Fruit fly (Drosophila melanogaster): Measurements from ENCODE around the gene CG32104.

The CG32104 gene

dm6 chr3L:12406999-12407632, 8.0 kb upstream of the CG32104 start (continued):
- TF ChIP-seq CG8944 (GFP tag; optimal IDR thresholded peaks at IDR 0.05): peak; percentile 89
- TF ChIP-seq bigmax (GFP tag; optimal IDR thresholded peaks at IDR 0.05): peak; percentile 72
- peak; percentile 73 for TF ChIP-seq CG8290 (GFP tag; optimal IDR thresholded peaks at IDR 0.05)
- peak; percentile 61 to 98 for TF ChIP-seq CG8290 (tag; optimal IDR thresholded peaks at IDR 0.05)
- TF ChIP-seq Hr51 (GFP tag; optimal IDR thresholded peaks at IDR 0.05): peak in 1 of 2 experiments; percentile 95
- peak; percentile 62 for TF ChIP-seq Hr3 (GFP tag; optimal IDR thresholded peaks at IDR 0.05)
- TF ChIP-seq CG1792 (GFP tag; optimal IDR thresholded peaks at IDR 0.05): peak; percentile 95
- peak; percentile 71 to 85 for TF ChIP-seq chif (GFP tag; optimal IDR thresholded peaks at IDR 0.05)
- TF ChIP-seq CG7372 (GFP tag; IDR thresholded peaks at IDR 0.05): peak; percentile 93
- no peak for TF ChIP-seq cad (GFP tag; optimal IDR thresholded peaks at IDR 0.05)
- TF ChIP-seq H15 (GFP tag; IDR thresholded peaks at IDR 0.05): peak; percentile 83
- peak; percentile 88 for TF ChIP-seq CG11696 (GFP tag; IDR thresholded peaks at IDR 0.05)
- TF ChIP-seq CG14050 (GFP tag; IDR thresholded peaks at IDR 0.05): peak; percentile 90
- TF ChIP-seq CG3847 (GFP tag; IDR thresholded peaks at IDR 0.05): peak; percentile 73
- peak; percentile 96 for TF ChIP-seq otp (GFP tag; IDR thresholded peaks at IDR 0.05)
- TF ChIP-seq Dll (GFP tag; IDR thresholded peaks at IDR 0.05; ENCODE audit: partially characterized antibody): no peak
- peak; percentile 88 for TF ChIP-seq sqz (GFP tag; optimal IDR thresholded peaks at IDR 0.05)
- peak; percentile 61; the same call in 1 of the 2 replicates for TF ChIP-seq sim (GFP tag; IDR thresholded peaks at IDR 0.05)
- TF ChIP-seq pros (GFP tag; optimal IDR thresholded peaks at IDR 0.05): peak; percentile 95
- peak; percentile 89 for TF ChIP-seq toy (GFP tag; IDR thresholded peaks at IDR 0.05)
- peak; percentile 84 for TF ChIP-seq CG1529 (GFP tag; optimal IDR thresholded peaks at IDR 0.05)
- TF ChIP-seq CG9817 (tag; optimal IDR thresholded peaks at IDR 0.05): peak; percentile 81
- TF ChIP-seq jing (GFP tag; optimal IDR thresholded peaks at IDR 0.05): no peak
- peak; percentile 81 for TF ChIP-seq zfh1 (GFP tag; IDR thresholded peaks at IDR 0.05)
- peak; percentile 86 for TF ChIP-seq gcm (GFP tag; optimal IDR thresholded peaks at IDR 0.05)
- TF ChIP-seq p53 (GFP tag; optimal IDR thresholded peaks at IDR 0.05): peak; percentile 84
- peak; percentile 95 for TF ChIP-seq CG1233 (GFP tag; optimal IDR thresholded peaks at IDR 0.05)
- TF ChIP-seq CG9437 (GFP tag; optimal IDR thresholded peaks at IDR 0.05): peak; percentile 19
- no peak for TF ChIP-seq CG30020 (tag; optimal IDR thresholded peaks at IDR 0.05)
- TF ChIP-seq CG16815 (GFP tag; optimal IDR thresholded peaks at IDR 0.05): no peak
- TF ChIP-seq Sry-δ (GFP tag; optimal IDR thresholded peaks at IDR 0.05): peak; percentile 62
- TF ChIP-seq amos (GFP tag; IDR thresholded peaks at IDR 0.05; ENCODE audit: partially characterized antibody): no peak; the same call in 1 of the 2 replicates
- peak; percentile 98 for TF ChIP-seq lab (GFP tag; optimal IDR thresholded peaks at IDR 0.05)
- peak; percentile 88 for TF ChIP-seq slou (GFP tag; optimal IDR thresholded peaks at IDR 0.05)
- TF ChIP-seq Hr78 (GFP tag; optimal IDR thresholded peaks at IDR 0.05): peak in 1 of 2 experiments; percentile 79
- TF ChIP-seq CG4707 (GFP tag; optimal IDR thresholded peaks at IDR 0.05): peak; percentile 76
- TF ChIP-seq Sry-β (GFP tag; optimal IDR thresholded peaks at IDR 0.05): no peak
- peak; percentile 84 for TF ChIP-seq CG11723 (GFP tag; optimal IDR thresholded peaks at IDR 0.05)
- no peak for TF ChIP-seq hkb (optimal IDR thresholded peaks at IDR 0.05)
- peak; percentile 98 for TF ChIP-seq hkb (GFP tag; IDR thresholded peaks at IDR 0.05)
- peak; percentile 74 for TF ChIP-seq CG32532 (GFP tag; IDR thresholded peaks at IDR 0.05)
- peak; percentile 83 for TF ChIP-seq Taf1 (GFP tag; IDR thresholded peaks at IDR 0.05)
- peak; percentile 26 for TF ChIP-seq pzg (GFP tag; optimal IDR thresholded peaks at IDR 0.05)
- peak; percentile 75 to 91 for TF ChIP-seq dpn (GFP tag; optimal IDR thresholded peaks at IDR 0.05)
- TF ChIP-seq CG18599 (GFP tag; optimal IDR thresholded peaks at IDR 0.05): peak; percentile 97
- peak; percentile 54 for TF ChIP-seq CG10431 (GFP tag; optimal IDR thresholded peaks at IDR 0.05)
- no peak for TF ChIP-seq Elba2 (GFP tag; optimal IDR thresholded peaks at IDR 0.05)
- peak; percentile 87 for TF ChIP-seq CG6854 (GFP tag; optimal IDR thresholded peaks at IDR 0.05)
- TF ChIP-seq nau (GFP tag; optimal IDR thresholded peaks at IDR 0.05): peak; percentile 97
- peak; percentile 26 for TF ChIP-seq CG9797 (GFP tag; optimal IDR thresholded peaks at IDR 0.05)
